Fruit fly (Drosophila melanogaster) whole organism, wandering third instar larva: ENCODE data around the gene Qsox2.

Source experiments
- CG9705 ChIP-seq: fragments of 200-800 bp; sonication (Bioruptor generic); optimal IDR thresholded peaks from 2 replicates; lab custom pipeline; 2018; ENCODE audit warnings: missing biosample characterization, mild to moderate bottlenecking, missing genetic modification characterization
- CrebA ChIP-seq: fragments of 200-800 bp; sonication (Bioruptor generic); optimal IDR thresholded peaks from 2 replicates; lab custom pipeline; 2016; ENCODE audit warnings: missing biosample characterization, mild to moderate bottlenecking, missing genetic modification characterization, borderline replicate concordance
- Dfd ChIP-seq: fragments of >200 bp; optimal IDR thresholded peaks from 2 replicates; lab custom pipeline; 2017; ENCODE audit warnings: missing biosample characterization, missing genetic modification characterization
- Dif ChIP-seq: fragments of 200-275, 200-300 bp; sonication (Bioruptor generic); optimal IDR thresholded peaks from 2 replicates; lab custom pipeline; 2018; ENCODE audit warnings: missing biosample characterization, missing genetic modification characterization; ENCODE audit not compliant: partially characterized antibody
- GATAd ChIP-seq: sonication (Bioruptor generic); optimal IDR thresholded peaks from 2 replicates; lab custom pipeline; 2016; ENCODE audit warnings: missing biosample characterization, missing genetic modification characterization
- HLH106 ChIP-seq: fragments of 200-800 bp; optimal IDR thresholded peaks from 3 replicates; lab custom pipeline; 2019; ENCODE audit warnings: missing biosample characterization, mild to moderate bottlenecking, missing genetic modification characterization, moderate library complexity
- Hnf4 ChIP-seq: fragments of 200-800 bp; sonication (Bioruptor generic); optimal IDR thresholded peaks from 2 replicates; lab custom pipeline; 2016; ENCODE audit warnings: missing biosample characterization, mild to moderate bottlenecking, missing genetic modification characterization
- Mio ChIP-seq: sonication (Bioruptor generic); optimal IDR thresholded peaks from 2 replicates; lab custom pipeline; 2016; ENCODE audit warnings: missing biosample characterization, missing genetic modification characterization
- Myc ChIP-seq: fragments of >200 bp; optimal IDR thresholded peaks from 2 replicates; lab custom pipeline; 2017
- OdsH ChIP-seq: fragments of 200-800 bp; sonication (Bioruptor generic); optimal IDR thresholded peaks from 2 replicates; lab custom pipeline; 2016; ENCODE audit warnings: missing biosample characterization, mild to moderate bottlenecking, missing genetic modification characterization
- Rel ChIP-seq, 2 experiments: fragments of 200-800 bp; sonication (Bioruptor generic) in 1 of 2; optimal IDR thresholded peaks; 2 replicates in 1 of 2; 3 replicates in 1 of 2; lab custom pipeline; 2016 to 2019; ENCODE audit warnings: mild to moderate bottlenecking in 2 of 2, missing biosample characterization in 2 of 2, missing genetic modification characterization in 2 of 2, moderate library complexity in 1 of 2
- Sp1 ChIP-seq: fragments of 200-800 bp; sonication (Bioruptor generic); optimal IDR thresholded peaks from 3 replicates; lab custom pipeline; 2019; ENCODE audit warnings: missing biosample characterization, mild to moderate bottlenecking, missing genetic modification characterization, moderate library complexity
- Vsx2 ChIP-seq: fragments of 200-300, 225-300 bp; sonication (Bioruptor generic); optimal IDR thresholded peaks from 2 replicates; lab custom pipeline; 2018; ENCODE audit warnings: missing biosample characterization, missing genetic modification characterization; ENCODE audit not compliant: partially characterized antibody
- br ChIP-seq: fragments of 200-800 bp; sonication (Bioruptor generic); optimal IDR thresholded peaks from 2 replicates; lab custom pipeline; 2016; ENCODE audit warnings: missing biosample characterization, missing genetic modification characterization
- brk ChIP-seq: fragments of 200-800 bp; sonication (Bioruptor generic); optimal IDR thresholded peaks from 2 replicates; lab custom pipeline; 2016; ENCODE audit warnings: missing biosample characterization, mild to moderate bottlenecking, missing genetic modification characterization
- dl ChIP-seq, 2 experiments: fragments of 175-275, 200-275 bp in 1 of 2; fragments of 200-275 bp in 1 of 2; sonication (Bioruptor generic); optimal IDR thresholded peaks; lab custom pipeline; 2018; ENCODE audit warnings: mild to moderate bottlenecking in 2 of 2, missing biosample characterization in 2 of 2, missing genetic modification characterization in 2 of 2, moderate library complexity in 2 of 2; ENCODE audit not compliant: partially characterized antibody in 2 of 2, insufficient read depth in 1 of 2
- dmrt93B ChIP-seq: fragments of 200-800 bp; sonication (Bioruptor generic); optimal IDR thresholded peaks from 2 replicates; lab custom pipeline; 2018; ENCODE audit warnings: missing biosample characterization, mild to moderate bottlenecking, missing genetic modification characterization
- dsf ChIP-seq: sonication (Bioruptor generic); optimal IDR thresholded peaks from 2 replicates; lab custom pipeline; 2016; ENCODE audit warnings: missing biosample characterization, missing genetic modification characterization, borderline replicate concordance
- ey ChIP-seq: fragments of 200-800 bp; sonication (Bioruptor generic); optimal IDR thresholded peaks from 2 replicates; lab custom pipeline; 2016; ENCODE audit warnings: missing biosample characterization, missing genetic modification characterization
- foxo ChIP-seq, 2 experiments: fragments of 200-800 bp; sonication (Bioruptor generic); optimal IDR thresholded peaks; 2 replicates in 1 of 2; 3 replicates in 1 of 2; lab custom pipeline; 2016 to 2017; ENCODE audit warnings: missing biosample characterization in 2 of 2, missing genetic modification characterization in 2 of 2
- fru ChIP-seq: fragments of 200-800 bp; sonication (Bioruptor generic); optimal IDR thresholded peaks from 3 replicates; lab custom pipeline; 2016; ENCODE audit warnings: missing biosample characterization, mild to moderate bottlenecking, missing genetic modification characterization
- h ChIP-seq: fragments of 200-800 bp; sonication (Bioruptor generic); optimal IDR thresholded peaks from 3 replicates; lab custom pipeline; 2016; ENCODE audit warnings: missing biosample characterization, mild to moderate bottlenecking, missing genetic modification characterization
- jim ChIP-seq: fragments of 175-275, 200-325 bp; sonication (Bioruptor generic); optimal IDR thresholded peaks from 2 replicates; lab custom pipeline; 2016; ENCODE audit warnings: missing biosample characterization, mild to moderate bottlenecking, missing genetic modification characterization
- lola ChIP-seq: fragments of >200 bp; optimal IDR thresholded peaks from 2 replicates; lab custom pipeline; 2017; ENCODE audit warnings: missing biosample characterization, missing genetic modification characterization
- pan ChIP-seq: fragments of >200 bp; optimal IDR thresholded peaks from 2 replicates; lab custom pipeline; 2017
- psq ChIP-seq: fragments of 200-800 bp; sonication (Bioruptor generic); optimal IDR thresholded peaks from 3 replicates; lab custom pipeline; 2017; ENCODE audit warnings: missing biosample characterization, mild to moderate bottlenecking, missing genetic modification characterization, moderate library complexity
- rgr ChIP-seq: fragments of 200-800 bp; sonication (Bioruptor generic); optimal IDR thresholded peaks from 3 replicates; lab custom pipeline; 2016; ENCODE audit warnings: missing biosample characterization, mild to moderate bottlenecking, missing genetic modification characterization
- sage ChIP-seq: fragments of 200-800 bp; sonication (Bioruptor generic); optimal IDR thresholded peaks from 2 replicates; lab custom pipeline; 2016; ENCODE audit warnings: missing biosample characterization, mild to moderate bottlenecking, missing genetic modification characterization
- sv ChIP-seq: fragments of 200-800 bp; sonication (Bioruptor generic); optimal IDR thresholded peaks from 3 replicates; lab custom pipeline; 2016; ENCODE audit warnings: missing biosample characterization, missing genetic modification characterization
- tai ChIP-seq: sonication (Bioruptor generic); optimal IDR thresholded peaks from 2 replicates; lab custom pipeline; 2016; ENCODE audit warnings: missing biosample characterization, missing genetic modification characterization
- woc ChIP-seq: sonication (Bioruptor generic); optimal IDR thresholded peaks from 2 replicates; lab custom pipeline; 2016; ENCODE audit warnings: missing biosample characterization, mild to moderate bottlenecking, missing genetic modification characterization

Gene Qsox2

dm6 chr3R:21897565-21897964, 16.0 kb upstream of the Qsox2 start (continued):
- TF ChIP-seq br (GFP tag; lab: Kevin White, UChicago): peak; percentile 83
- TF ChIP-seq h (GFP tag; lab: Kevin White, UChicago): peak; percentile 91
- peak; percentile 90 for TF ChIP-seq HLH106 (tag; lab: Kevin White, UChicago)
- TF ChIP-seq fru (GFP tag; lab: Kevin White, UChicago): peak; percentile 87
- peak; percentile 73 for TF ChIP-seq woc (GFP tag; lab: Kevin White, UChicago)
- TF ChIP-seq Mio (GFP tag; lab: Kevin White, UChicago): no peak
- TF ChIP-seq sv (GFP tag; lab: Kevin White, UChicago): no peak
- TF ChIP-seq ey (GFP tag; lab: Kevin White, UChicago): peak; percentile 81
- TF ChIP-seq OdsH (GFP tag; lab: Kevin White, UChicago): peak; percentile 80

DNA sequence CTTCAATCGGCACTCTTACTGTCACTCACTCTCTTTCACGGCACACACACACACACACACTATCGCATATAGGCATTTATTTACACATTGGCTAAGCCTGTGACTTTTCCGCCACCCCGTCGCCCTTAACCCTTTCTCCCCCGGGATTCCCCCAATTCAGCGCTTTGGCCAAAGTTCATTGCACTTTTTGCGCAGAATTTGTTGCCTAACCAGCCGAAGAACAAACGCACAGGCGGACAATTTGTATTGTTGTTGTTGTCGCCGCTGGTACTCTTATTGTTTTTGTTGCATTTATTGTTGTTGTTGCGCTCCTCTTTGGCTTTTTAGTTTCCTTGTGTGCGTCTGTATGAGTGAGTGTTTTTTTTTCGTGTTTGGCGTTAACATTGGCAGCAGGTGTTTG, 14.8 kb upstream of the Qsox2 start:
- TF ChIP-seq sage (no peak), Dfd (GFP tag; lab: Kevin White, UChicago) (no peak), dmrt93B (GFP tag; lab: Kevin White, UChicago) (no peak), Rel (GFP tag; optimal IDR thresholded peaks at IDR 0.05; lab: Kevin White, UChicago) (no peak), Rel (tag; optimal IDR thresholded peaks at IDR 0.05; lab: Kevin White, UChicago) (peak; percentile 89)

DNA sequence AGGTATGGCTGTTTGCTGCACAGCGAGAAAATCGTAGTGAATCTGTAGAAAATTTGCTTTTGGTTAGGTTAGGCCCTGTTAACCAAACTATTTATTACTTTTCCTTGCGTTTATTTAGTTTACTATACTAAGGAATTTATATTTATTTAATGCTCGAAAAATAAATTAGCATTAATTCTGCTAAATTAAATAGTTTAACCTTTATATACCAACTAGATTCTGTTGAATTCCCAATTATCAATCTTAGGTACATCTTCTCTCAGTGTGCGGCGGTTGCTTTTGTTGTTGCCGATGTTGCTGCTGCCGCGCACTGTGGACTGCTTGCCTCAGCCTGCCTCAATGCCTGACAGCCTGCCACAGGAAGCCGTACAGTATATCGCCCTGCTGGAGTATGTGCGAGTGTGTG, 14.4 kb upstream of the Qsox2 start:
- TF ChIP-seq fru (GFP tag; lab: Kevin White, UChicago) (peak; percentile 69), OdsH (GFP tag; lab: Kevin White, UChicago) (peak; percentile 35), Dfd (GFP tag; lab: Kevin White, UChicago) (peak; percentile 77), Vsx2 (GFP tag; lab: Kevin White, UChicago) (no peak), dsf (no peak), br (GFP tag; lab: Kevin White, UChicago) (peak; percentile 15), psq (GFP tag; lab: Kevin White, UChicago) (peak; percentile 15), ey (GFP tag; lab: Kevin White, UChicago) (peak; percentile 21), Sp1 (GFP tag; lab: Kevin White, UChicago) (peak; percentile 41), rgr (GFP tag; lab: Kevin White, UChicago) (no peak), HLH106 (tag; lab: Kevin White, UChicago) (peak; percentile 71), brk (GFP tag; lab: Kevin White, UChicago) (no peak), woc (GFP tag; lab: Kevin White, UChicago) (peak; percentile 19), dmrt93B (GFP tag; lab: Kevin White, UChicago) (peak; percentile 45), GATAd (no peak), foxo (GFP tag; optimal IDR thresholded peaks at IDR 0.05; lab: Kevin White, UChicago) (peak in 1 of 2 experiments; percentile 59), CG9705 (GFP tag; lab: Kevin White, UChicago) (peak; percentile 2), dl (GFP tag; optimal IDR thresholded peaks at IDR 0.05; lab: Kevin White, UChicago; ENCODE audit: insufficient read depth in 1 of 2, partially characterized antibody in 2 of 2) (no peak), Myc (lab: Kevin White, UChicago) (no peak), h (GFP tag; lab: Kevin White, UChicago) (peak; percentile 28)

DNA sequence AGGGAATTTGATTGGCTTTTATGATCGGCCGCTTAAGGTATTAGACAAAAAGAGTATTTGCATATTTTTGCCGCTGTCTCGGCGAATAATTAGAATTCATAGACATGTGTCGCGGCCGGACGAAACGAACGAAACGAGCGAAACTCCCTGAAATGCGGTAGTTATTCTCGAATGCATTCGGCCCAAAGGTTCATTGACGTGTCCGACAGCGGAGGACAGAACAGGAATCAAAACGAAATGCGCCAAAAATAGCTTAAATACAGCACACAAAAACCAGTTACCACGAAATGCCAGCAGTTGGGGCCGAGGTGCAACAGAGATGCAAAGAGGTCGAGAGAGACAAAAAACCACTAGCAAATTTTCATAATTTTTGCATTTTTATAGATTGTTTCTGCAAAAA, 9.2 kb upstream of the Qsox2 start:
- TF ChIP-seq dsf: no peak
- peak; percentile 13 for TF ChIP-seq dmrt93B (GFP tag; lab: Kevin White, UChicago)
- no peak for TF ChIP-seq Dif
- no peak for TF ChIP-seq sv (GFP tag; lab: Kevin White, UChicago)
- TF ChIP-seq h (GFP tag; lab: Kevin White, UChicago): no peak
- TF ChIP-seq HLH106 (tag; lab: Kevin White, UChicago): peak; percentile 36
- TF ChIP-seq jim (GFP tag; lab: Kevin White, UChicago): no peak
- TF ChIP-seq lola (GFP tag; lab: Kevin White, UChicago): no peak
- peak; percentile 31 for TF ChIP-seq fru (GFP tag; lab: Kevin White, UChicago)
- no peak for TF ChIP-seq rgr (GFP tag; lab: Kevin White, UChicago)
- no peak for TF ChIP-seq Mio (GFP tag; lab: Kevin White, UChicago)
- no peak for TF ChIP-seq tai (GFP tag; lab: Kevin White, UChicago)
- no peak for TF ChIP-seq Hnf4
- no peak for TF ChIP-seq Vsx2 (GFP tag; lab: Kevin White, UChicago)
- TF ChIP-seq CG9705 (GFP tag; lab: Kevin White, UChicago): no peak
- TF ChIP-seq ey (GFP tag; lab: Kevin White, UChicago): no peak
- no peak for TF ChIP-seq Myc (lab: Kevin White, UChicago)
- TF ChIP-seq brk (GFP tag; lab: Kevin White, UChicago): no peak
- TF ChIP-seq CrebA (GFP tag; lab: Kevin White, UChicago): no peak
- no peak for TF ChIP-seq pan (lab: Kevin White, UChicago)
- no peak for TF ChIP-seq foxo (GFP tag; optimal IDR thresholded peaks at IDR 0.05; lab: Kevin White, UChicago)
- TF ChIP-seq psq (GFP tag; lab: Kevin White, UChicago): peak; percentile 16
- no peak for TF ChIP-seq dl (GFP tag; optimal IDR thresholded peaks at IDR 0.05; lab: Kevin White, UChicago; ENCODE audit: insufficient read depth in 1 of 2, partially characterized antibody in 2 of 2)
- TF ChIP-seq OdsH (GFP tag; lab: Kevin White, UChicago): no peak
- no peak for TF ChIP-seq br (GFP tag; lab: Kevin White, UChicago)
